Worm (Caenorhabditis elegans) whole organism, midembryonic: ENCODE results near the gene Y73B6A.1.

Source experiments
- T22C8.4 ChIP-seq: fragments of 200-800 bp; sonication (Bioruptor generic); IDR thresholded peaks from 2 replicates; pipeline ENCODE4 v1.3.6; 2022; ENCODE audit warnings: missing genetic modification characterization, missing compliant biosample characterization
- cog-1 ChIP-seq: sonication (generic microtip); optimal IDR thresholded peaks from 2 replicates; lab custom pipeline; 2016; ENCODE audit warnings: missing genetic modification characterization, missing compliant biosample characterization
- flt-1 ChIP-seq: fragments of 200-800 bp; sonication (Bioruptor generic); IDR thresholded peaks from 2 replicates; pipeline ENCODE4 v1.3.6; 2022; ENCODE audit warnings: missing genetic modification characterization, missing compliant biosample characterization
- klf-2 ChIP-seq: fragments of 200-800 bp; sonication (Bioruptor generic); conservative IDR thresholded peaks from 2 replicates; pipeline ENCODE4 v1.3.6; 2022; ENCODE audit warnings: missing genetic modification reagents, missing genetic modification characterization, missing compliant biosample characterization
- med-1 ChIP-seq: sonication (generic microtip); optimal IDR thresholded peaks from 2 replicates; lab custom pipeline; 2017; ENCODE audit warnings: missing genetic modification characterization, mild to moderate bottlenecking, missing compliant biosample characterization, antibody characterized with exemption, missing genetic modification reagents; ENCODE audit not compliant: insufficient read depth
- ref-1 ChIP-seq: fragments of 200-800 bp; sonication (Bioruptor generic); conservative IDR thresholded peaks from 2 replicates; pipeline ENCODE4 v1.3.6; 2022; ENCODE audit warnings: missing genetic modification reagents, missing genetic modification characterization, missing compliant biosample characterization
- tab-1 ChIP-seq: fragments of 200-800 bp; sonication (Bioruptor generic); IDR thresholded peaks from 2 replicates; pipeline ENCODE4 v1.3.6; 2022; ENCODE audit warnings: missing genetic modification characterization, missing compliant biosample characterization
- ztf-23 ChIP-seq: fragments of 200-800 bp; sonication (Bioruptor generic); IDR thresholded peaks from 2 replicates; pipeline ENCODE4 v1.3.6; 2022; ENCODE audit warnings: missing genetic modification reagents, missing genetic modification characterization, missing compliant biosample characterization
- ztf-29 ChIP-seq: fragments of 200-800 bp; sonication (Bioruptor generic); IDR thresholded peaks from 2 replicates; pipeline ENCODE4 v1.3.6; 2022; ENCODE audit warnings: missing genetic modification reagents, missing genetic modification characterization, missing compliant biosample characterization

Gene Y73B6A.1

ce11 chrIV:6638256-6638655, 29.5 kb downstream of the Y73B6A.1 start, which contains the start of gene C01B10.7:
Gene C01B10.7 (plus strand): TSS chrIV:6638556.
- no peak for TF ChIP-seq ref-1 (GFP tag; lab: Robert Waterston, UW)
- no peak for TF ChIP-seq med-1
- TF ChIP-seq ztf-29 (GFP tag; lab: Robert Waterston, UW): no peak
- no peak for TF ChIP-seq flt-1 (GFP tag; lab: Robert Waterston, UW)
- no peak for TF ChIP-seq cog-1 (tag; lab: Kevin White, UChicago)
- TF ChIP-seq tab-1: no peak
- no peak for TF ChIP-seq ztf-23 (GFP tag; lab: Robert Waterston, UW)
- TF ChIP-seq T22C8.4 (GFP tag; lab: Robert Waterston, UW): no peak
- TF ChIP-seq klf-2 (GFP tag; lab: Robert Waterston, UW): no peak

ce11 chrIV:6634789-6635188, 33.0 kb downstream of the Y73B6A.1 start, which contains the start of gene metl-13:
Gene metl-13 (plus strand): TSS chrIV:6635089.
- TF ChIP-seq cog-1 (tag; lab: Kevin White, UChicago): no peak
- no peak for TF ChIP-seq med-1
- no peak for TF ChIP-seq klf-2 (GFP tag; lab: Robert Waterston, UW)
- TF ChIP-seq ztf-23 (GFP tag; lab: Robert Waterston, UW): no peak
- no peak for TF ChIP-seq T22C8.4 (GFP tag; lab: Robert Waterston, UW)
- no peak for TF ChIP-seq ref-1 (GFP tag; lab: Robert Waterston, UW)
- TF ChIP-seq tab-1: no peak

ce11 chrIV:6631704-6632272, 36.0 kb downstream of the Y73B6A.1 start, which contains the start of the genes cest-5.1 and C01B10.9:
Gene cest-5.1 (minus strand): TSS chrIV:6631754.
Gene C01B10.9 (plus strand): TSS chrIV:6632222.
- no peak for TF ChIP-seq ztf-23 (GFP tag; lab: Robert Waterston, UW)
- TF ChIP-seq cog-1 (tag; lab: Kevin White, UChicago): peak; percentile 9
- 0 out of 2 replicates have a peak, but pooled peaks have one; percentile 27 for TF ChIP-seq T22C8.4 (GFP tag; lab: Robert Waterston, UW)

- TF ChIP-seq flt-1 (GFP tag; lab: Robert Waterston, UW): no peak
- TF ChIP-seq klf-2 (GFP tag; lab: Robert Waterston, UW): no peak
- no peak for TF ChIP-seq ztf-23 (GFP tag; lab: Robert Waterston, UW)
- TF ChIP-seq ref-1 (GFP tag; lab: Robert Waterston, UW): no peak
- no peak for TF ChIP-seq T22C8.4 (GFP tag; lab: Robert Waterston, UW)
- TF ChIP-seq tab-1: no peak
- no peak for TF ChIP-seq med-1
- TF ChIP-seq cog-1 (tag; lab: Kevin White, UChicago): no peak
- TF ChIP-seq ztf-29 (GFP tag; lab: Robert Waterston, UW): no peak
Observed at ce11 chrIV:6627798-6628197, 40.0 kb downstream of the Y73B6A.1 start, which contains the start of gene cest-5.2. Gene cest-5.2 (minus strand): TSS chrIV:6627925.

- TF ChIP-seq cog-1 (tag; lab: Kevin White, UChicago) (no peak), flt-1 (GFP tag; lab: Robert Waterston, UW) (no peak), ztf-23 (GFP tag; lab: Robert Waterston, UW) (no peak)
Observed at ce11 chrIV:6623390-6623789, 44.4 kb downstream of the Y73B6A.1 start, which contains the start of gene C01B10.44. Gene C01B10.44 (plus strand): TSS chrIV:6623690.

ce11 chrIV:6622142-6622541, 45.7 kb downstream of the Y73B6A.1 start:
- TF ChIP-seq ztf-23 (GFP tag; lab: Robert Waterston, UW) (no peak), ztf-29 (GFP tag; lab: Robert Waterston, UW) (no peak), klf-2 (GFP tag; lab: Robert Waterston, UW) (no peak), cog-1 (tag; lab: Kevin White, UChicago) (no peak), flt-1 (GFP tag; lab: Robert Waterston, UW) (no peak), tab-1 (no peak), med-1 (no peak), ref-1 (GFP tag; lab: Robert Waterston, UW) (no peak), T22C8.4 (GFP tag; lab: Robert Waterston, UW) (no peak)

ce11 chrIV:6621252-6621651, 46.5 kb downstream of the Y73B6A.1 start, which contains the start of gene C01B10.3:
Gene C01B10.3 (minus strand): TSS chrIV:6621352.
- TF ChIP-seq klf-2 (GFP tag; lab: Robert Waterston, UW) (no peak), med-1 (no peak), T22C8.4 (GFP tag; lab: Robert Waterston, UW) (no peak), ztf-29 (GFP tag; lab: Robert Waterston, UW) (no peak), ztf-23 (GFP tag; lab: Robert Waterston, UW) (no peak), ref-1 (GFP tag; lab: Robert Waterston, UW) (no peak), tab-1 (no peak), cog-1 (tag; lab: Kevin White, UChicago) (no peak), flt-1 (GFP tag; lab: Robert Waterston, UW) (no peak)

- TF ChIP-seq ref-1 (GFP tag; lab: Robert Waterston, UW): no peak
- TF ChIP-seq med-1: no peak
- TF ChIP-seq klf-2 (GFP tag; lab: Robert Waterston, UW): no peak
Observed at ce11 chrIV:6618607-6619006, 49.2 kb downstream of the Y73B6A.1 start.

- no peak for TF ChIP-seq T22C8.4 (GFP tag; lab: Robert Waterston, UW)
- no peak for TF ChIP-seq tab-1
- no peak for TF ChIP-seq ref-1 (GFP tag; lab: Robert Waterston, UW)
- TF ChIP-seq cog-1 (tag; lab: Kevin White, UChicago): no peak
- no peak for TF ChIP-seq klf-2 (GFP tag; lab: Robert Waterston, UW)
- TF ChIP-seq ztf-23 (GFP tag; lab: Robert Waterston, UW): no peak
- no peak for TF ChIP-seq flt-1 (GFP tag; lab: Robert Waterston, UW)
- TF ChIP-seq med-1: no peak
- TF ChIP-seq ztf-29 (GFP tag; lab: Robert Waterston, UW): no peak
Observed at ce11 chrIV:6613296-6613695, 54.5 kb downstream of the Y73B6A.1 start, which contains the start of gene drh-1. Gene drh-1 (minus strand): TSS chrIV:6613353.
